Worm (Caenorhabditis elegans): ENCODE results near the gene hach-1.

The hach-1 gene

DNA sequence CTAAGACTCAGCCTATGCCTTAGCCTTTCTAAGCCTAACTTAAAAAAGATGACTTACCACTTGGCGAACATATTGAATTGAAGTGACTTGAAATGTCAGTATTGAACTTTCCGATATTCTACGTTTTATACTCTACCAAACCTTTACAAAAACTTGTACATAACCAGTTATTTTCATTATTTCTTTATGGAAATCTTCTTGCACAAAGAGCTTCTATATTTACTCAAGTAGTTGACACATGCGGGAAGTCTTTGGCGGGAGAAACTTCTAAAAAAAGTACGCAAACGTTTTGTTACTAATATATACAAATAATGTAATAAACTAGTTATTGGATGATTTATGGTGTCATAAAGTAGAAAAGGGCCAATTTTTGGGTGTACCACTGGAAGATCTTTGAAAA lies 13.4 kb downstream of the hach-1 start, which contains the start of gene nspb-12:
Gene nspb-12, minus strand, starts transcription at position 101 of the 400 bp plus-strand sequence.
- TF ChIP-seq rbr-2 (tag; optimal IDR thresholded peaks at IDR 0.05) (no peak), fos-1 (tag; optimal IDR thresholded peaks at IDR 0.05) (no peak), ztf-7 (tag; optimal IDR thresholded peaks at IDR 0.05) (no peak), arid-1 (GFP tag; conservative IDR thresholded peaks at IDR 0.05) (no peak), nhr-111 (GFP tag; optimal IDR thresholded peaks at IDR 0.05) (no peak), daf-16 (GFP tag; optimal IDR thresholded peaks at IDR 0.05) (no peak), daf-16 (tag; optimal IDR thresholded peaks at IDR 0.05) (no peak), aha-1 (tag) (peak; percentile 1)

- TF ChIP-seq ceh-44 (GFP tag; IDR thresholded peaks at IDR 0.05) (no peak), hlh-30 (tag; optimal IDR thresholded peaks at IDR 0.05; ENCODE audit: insufficient read depth) (peak; percentile 10), unc-62 (GFP tag; optimal IDR thresholded peaks at IDR 0.05 in 1 of 2) (peak in 1 of 2 experiments; percentile 86), unc-62 (tag; optimal IDR thresholded peaks at IDR 0.05) (no peak), ceh-20 (GFP tag; IDR thresholded peaks at IDR 0.05) (peak; percentile 48; the same call in 1 of the 2 replicates)
Measured at ce11 chrIII:5570814-5571443, 15.7 kb downstream of the hach-1 start.

ce11 chrIII:5572806-5573205 lies 17.6 kb downstream of the hach-1 start:
- peak; percentile 57 for TF ChIP-seq aha-1 (tag)
- no peak for TF ChIP-seq tra-1 (GFP tag; IDR thresholded peaks at IDR 0.05)
- TF ChIP-seq hlh-30 (tag; optimal IDR thresholded peaks at IDR 0.05; ENCODE audit: insufficient read depth), result peak; percentile 52

ce11 chrIII:5573694-5574093 lies 18.4 kb downstream of the hach-1 start, which contains the start of gene molo-1:
Gene molo-1 (plus strand): TSS chrIII:5573994.
- TF ChIP-seq mdt-29 (GFP tag; IDR thresholded peaks at IDR 0.05) (no peak), hif-1 (tag; optimal IDR thresholded peaks at IDR 0.05) (no peak), fos-1 (tag; optimal IDR thresholded peaks at IDR 0.05) (no peak), sdz-12 (GFP tag; optimal IDR thresholded peaks at IDR 0.05) (no peak), attf-4 (tag; optimal IDR thresholded peaks at IDR 0.05) (no peak), nhr-42 (GFP tag; IDR thresholded peaks at IDR 0.05) (no peak), lin-13 (GFP tag; optimal IDR thresholded peaks at IDR 0.05) (no peak), rbr-2 (tag; optimal IDR thresholded peaks at IDR 0.05) (no peak), nhr-48 (tag; optimal IDR thresholded peaks at IDR 0.05) (no peak), ctbp-1 (GFP tag; IDR thresholded peaks at IDR 0.05) (no peak), dmd-9 (GFP tag; IDR thresholded peaks at IDR 0.05) (no peak), lin-29 (GFP tag; IDR thresholded peaks at IDR 0.05) (no peak), mep-1 (tag; optimal IDR thresholded peaks at IDR 0.05) (no peak), nhr-11 (tag; optimal IDR thresholded peaks at IDR 0.05) (no peak), php-3 (GFP tag; IDR thresholded peaks at IDR 0.05) (no peak), fkh-10 (GFP tag; optimal IDR thresholded peaks at IDR 0.05) (no peak), aly-2 (tag; optimal IDR thresholded peaks at IDR 0.05) (no peak), duxl-1 (tag; optimal IDR thresholded peaks at IDR 0.05; ENCODE audit: poor library complexity) (no peak), lin-1 (GFP tag; IDR thresholded peaks at IDR 0.05) (no peak)

- TF ChIP-seq ztf-7 (tag; optimal IDR thresholded peaks at IDR 0.05), result peak; percentile 96
- TF ChIP-seq cey-2 (tag; optimal IDR thresholded peaks at IDR 0.05; ENCODE audit: borderline replicate concordance, insufficient read depth), result no peak
- TF ChIP-seq nhr-111 (GFP tag; optimal IDR thresholded peaks at IDR 0.05), result no peak
- no peak for TF ChIP-seq F10B5.3 (tag; optimal IDR thresholded peaks at IDR 0.05)
- TF ChIP-seq arid-1 (GFP tag; conservative IDR thresholded peaks at IDR 0.05), result no peak
- TF ChIP-seq zip-2 (tag; optimal IDR thresholded peaks at IDR 0.05), result peak; percentile 98
- peak in 1 of 2 experiments; percentile 5 for TF ChIP-seq lsy-2 (tag; optimal IDR thresholded peaks at IDR 0.05)
- no peak for TF ChIP-seq F44E2.7 (GFP tag; IDR thresholded peaks at IDR 0.05)
- TF ChIP-seq unc-62 (GFP tag; optimal IDR thresholded peaks at IDR 0.05 in 1 of 2), result peak in 1 of 2 experiments; percentile 29
- no peak for TF ChIP-seq unc-62 (tag; optimal IDR thresholded peaks at IDR 0.05)
Measured at ce11 chrIII:5581049-5581448, 25.8 kb downstream of the hach-1 start, which contains the start of gene F56D2.5. Gene F56D2.5 (minus strand): TSS chrIII:5581419.

Data from whole organism, L4 larva.